In the genomic region with DNA sequence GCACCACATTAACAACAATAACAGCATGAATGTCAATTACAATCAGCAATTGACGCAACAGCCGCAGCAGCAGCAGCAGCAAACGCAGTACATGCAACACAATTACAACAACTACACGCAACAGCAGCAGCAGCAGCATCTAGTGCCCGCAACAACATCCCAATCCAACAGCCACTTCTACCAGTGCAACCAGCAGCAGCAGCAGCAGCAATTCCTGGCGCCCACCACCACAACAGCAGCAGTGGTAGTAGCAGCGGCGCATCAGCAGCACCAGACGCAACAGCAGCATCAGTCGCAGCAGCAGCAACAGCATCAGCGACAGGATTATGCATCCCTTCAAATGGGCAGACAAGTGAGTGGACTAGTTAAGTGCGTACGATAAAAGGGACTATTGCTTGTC, we compare ENCODE assay signal across 3 fruit fly cellular contexts.
TF ChIP-seq lines count a peak whose summit lies in the region.

No protein-coding gene starts in this region.

- no peak for TF ChIP-seq CTCF in whole organism, embryonic (GFP tag; optimal IDR thresholded peaks at IDR 0.05; lab: Kevin White, UChicago)

TF ChIP-seq in whole organism, embryonic, 481 proteins besides CTCF, POLR2A, EP300 and RAD21:
- TF ChIP-seq Abd-B (GFP tag; optimal IDR thresholded peaks at IDR 0.05; lab: Kevin White, UChicago): no peak
- peak in 1 of 2 experiments; percentile 77 for TF ChIP-seq Dfd (GFP tag; optimal IDR thresholded peaks at IDR 0.05; lab: Kevin White, UChicago)
- no peak for TF ChIP-seq wor (GFP tag; IDR thresholded peaks at IDR 0.05; lab: Robert Waterston, UW)
- no peak for TF ChIP-seq Gsc (GFP tag; IDR thresholded peaks at IDR 0.05; lab: Robert Waterston, UW)
- no peak for TF ChIP-seq Med (GFP tag; lab: Kevin White, UChicago)
- TF ChIP-seq CG1024 (GFP tag; IDR thresholded peaks at IDR 0.05; lab: Robert Waterston, UW): no peak
- no peak for TF ChIP-seq CG1529 (GFP tag; optimal IDR thresholded peaks at IDR 0.05; lab: Kevin White, UChicago)
- peak; percentile 73 for TF ChIP-seq CG8478 (optimal IDR thresholded peaks at IDR 0.05; lab: Kevin White, UChicago)
- no peak for TF ChIP-seq chinmo (GFP tag; IDR thresholded peaks at IDR 0.05; lab: Robert Waterston, UW; ENCODE audit: partially characterized antibody)
- no peak for TF ChIP-seq lola (GFP tag; optimal IDR thresholded peaks at IDR 0.05; lab: Kevin White, UChicago)
- no peak for TF ChIP-seq trh (GFP tag; optimal IDR thresholded peaks at IDR 0.05; lab: Kevin White, UChicago)
- no peak for TF ChIP-seq CG14667 (GFP tag; IDR thresholded peaks at IDR 0.05; lab: Robert Waterston, UW)
- TF ChIP-seq sc (optimal IDR thresholded peaks at IDR 0.05; lab: Kevin White, UChicago): no peak
- no peak for TF ChIP-seq sc (GFP tag; optimal IDR thresholded peaks at IDR 0.05; lab: Kevin White, UChicago)
- no peak for TF ChIP-seq nom (GFP tag; optimal IDR thresholded peaks at IDR 0.05; lab: Kevin White, UChicago)
- 0 out of 3 replicates have a peak, but pooled peaks have one; percentile 7 for TF ChIP-seq HLH4C (GFP tag; IDR thresholded peaks at IDR 0.05; lab: Robert Waterston, UW; ENCODE audit: partially characterized antibody)

TF ChIP-seq in whole organism, prepupa, 60 proteins besides CTCF, POLR2A, EP300 and RAD21:
- TF ChIP-seq Blimp-1 (GFP tag; optimal IDR thresholded peaks at IDR 0.05; lab: Kevin White, UChicago) (no peak), Lpt (GFP tag; optimal IDR thresholded peaks at IDR 0.05; lab: Kevin White, UChicago) (no peak), CG3919 (GFP tag; optimal IDR thresholded peaks at IDR 0.05; lab: Kevin White, UChicago) (peak; percentile 9), CG10669 (GFP tag; optimal IDR thresholded peaks at IDR 0.05; lab: Kevin White, UChicago) (no peak), Hr4 (GFP tag; optimal IDR thresholded peaks at IDR 0.05; lab: Kevin White, UChicago) (no peak), eg (GFP tag; IDR thresholded peaks at IDR 0.05; lab: Robert Waterston, UW) (no peak), CG15336 (GFP tag; IDR thresholded peaks at IDR 0.05; lab: Robert Waterston, UW) (no peak), Ets21C (GFP tag; optimal IDR thresholded peaks at IDR 0.05; lab: Kevin White, UChicago) (no peak)

TF ChIP-seq in whole organism, wandering third instar larva, 38 proteins besides CTCF, POLR2A, EP300 and RAD21:
- TF ChIP-seq dsf (GFP tag; optimal IDR thresholded peaks at IDR 0.05; lab: Kevin White, UChicago; ENCODE audit: borderline replicate concordance) (no peak), Dfd (GFP tag; optimal IDR thresholded peaks at IDR 0.05; lab: Kevin White, UChicago) (peak; percentile 91), foxo (GFP tag; optimal IDR thresholded peaks at IDR 0.05; lab: Kevin White, UChicago) (no peak), Jra (GFP tag; optimal IDR thresholded peaks at IDR 0.05; lab: Kevin White, UChicago) (no peak), sv (GFP tag; optimal IDR thresholded peaks at IDR 0.05; lab: Kevin White, UChicago) (no peak)
